Fruit fly (Drosophila melanogaster) whole organism, embryonic: ENCODE results near the gene CG4702.

Source experiments
- ATbp ChIP-seq: fragments of 200-800 bp; sonication (Bioruptor generic); optimal IDR thresholded peaks from 2 replicates; lab custom pipeline; 2017; ENCODE audit warnings: missing biosample characterization, mild to moderate bottlenecking, missing genetic modification characterization, missing genetic modification reagents
- Aef1 ChIP-seq: fragments of 200-800 bp; sonication (Bioruptor generic); IDR thresholded peaks from 3 replicates; pipeline ENCODE4 v1.3.6; 2022; ENCODE audit warnings: missing biosample characterization, missing genetic modification characterization
- Atf-2 ChIP-seq: fragments of 200-800 bp; sonication (Bioruptor generic); optimal IDR thresholded peaks from 2 replicates; lab custom pipeline; 2016; ENCODE audit warnings: missing biosample characterization, missing genetic modification characterization
- CG10654 ChIP-seq: fragments of 200-800 bp; sonication (Bioruptor generic); optimal IDR thresholded peaks from 2 replicates; lab custom pipeline; 2016; ENCODE audit warnings: missing biosample characterization, missing genetic modification characterization
- CG10959 ChIP-seq: fragments of 200-800 bp; sonication (Bioruptor generic); IDR thresholded peaks from 2 replicates; pipeline ENCODE4 v1.3.6; 2022; ENCODE audit warnings: missing biosample characterization, missing genetic modification characterization
- CG12942 ChIP-seq: fragments of 200-800 bp; sonication (Bioruptor generic); optimal IDR thresholded peaks from 3 replicates; lab custom pipeline; 2016; ENCODE audit warnings: missing biosample characterization, missing genetic modification characterization
- CG13624 ChIP-seq: fragments of 200-800 bp; sonication (Bioruptor generic); optimal IDR thresholded peaks from 2 replicates; lab custom pipeline; 2016; ENCODE audit warnings: missing biosample characterization, missing genetic modification characterization
- CG14710 ChIP-seq: fragments of 200-800 bp; sonication (Bioruptor generic); optimal IDR thresholded peaks from 3 replicates; lab custom pipeline; 2019; ENCODE audit warnings: missing biosample characterization, mild to moderate bottlenecking, missing genetic modification characterization, moderate library complexity
- CG15011 ChIP-seq: fragments of 200-800 bp; sonication (Bioruptor generic); optimal IDR thresholded peaks from 3 replicates; lab custom pipeline; 2018; ENCODE audit warnings: missing biosample characterization, mild to moderate bottlenecking, missing genetic modification characterization
- CG16815 ChIP-seq: fragments of 200-800 bp; sonication (Bioruptor generic); optimal IDR thresholded peaks from 3 replicates; lab custom pipeline; 2017; ENCODE audit warnings: missing biosample characterization, mild to moderate bottlenecking, missing genetic modification characterization
- CG32767 ChIP-seq: fragments of 200-800 bp; sonication (Bioruptor generic); IDR thresholded peaks from 2 replicates; pipeline ENCODE4 v1.3.6; 2022; ENCODE audit warnings: missing biosample characterization, missing genetic modification characterization
- CG3847 ChIP-seq: fragments of 200-800 bp; sonication (Bioruptor generic); IDR thresholded peaks from 2 replicates; pipeline ENCODE4 v1.3.6; 2022; ENCODE audit warnings: missing biosample characterization, missing genetic modification characterization
- CG4404 ChIP-seq: fragments of 200-800 bp; sonication (Bioruptor generic); IDR thresholded peaks from 2 replicates; pipeline ENCODE4 v1.3.6; 2022; ENCODE audit warnings: missing biosample characterization, missing genetic modification characterization
- CG4730 ChIP-seq: fragments of 200-800 bp; sonication (Bioruptor generic); IDR thresholded peaks from 2 replicates; pipeline ENCODE4 v1.3.6; 2022; ENCODE audit warnings: missing biosample characterization, missing genetic modification characterization
- CG7556 ChIP-seq: fragments of 200-800 bp; sonication (Bioruptor generic); optimal IDR thresholded peaks from 2 replicates; lab custom pipeline; 2017; ENCODE audit warnings: missing biosample characterization, mild to moderate bottlenecking, missing genetic modification characterization
- CG8388 ChIP-seq: fragments of 200-800 bp; sonication (Bioruptor generic); optimal IDR thresholded peaks from 2 replicates; lab custom pipeline; 2019; ENCODE audit warnings: missing biosample characterization, mild to moderate bottlenecking, missing genetic modification characterization, moderate library complexity
- CG9437 ChIP-seq: fragments of 200-800 bp; sonication (Bioruptor generic); optimal IDR thresholded peaks from 2 replicates; lab custom pipeline; 2018; ENCODE audit warnings: missing biosample characterization, mild to moderate bottlenecking, missing genetic modification characterization
- CG9817 ChIP-seq: fragments of 200-800 bp; sonication (Bioruptor generic); optimal IDR thresholded peaks from 2 replicates; lab custom pipeline; 2018; ENCODE audit warnings: missing biosample characterization, mild to moderate bottlenecking, missing genetic modification characterization, moderate library complexity
- CHES-1-like ChIP-seq: fragments of 200-800 bp; sonication (Bioruptor generic); optimal IDR thresholded peaks from 2 replicates; lab custom pipeline; 2016; ENCODE audit warnings: missing biosample characterization, missing genetic modification characterization
- Dek ChIP-seq: fragments of 200-800 bp; sonication (Bioruptor generic); optimal IDR thresholded peaks from 3 replicates; lab custom pipeline; 2019; ENCODE audit warnings: missing biosample characterization, mild to moderate bottlenecking, missing genetic modification characterization, moderate library complexity
- Gug ChIP-seq: fragments of 200-800 bp; sonication (Bioruptor generic); IDR thresholded peaks from 4 replicates; pipeline ENCODE4 v1.3.6; 2022; ENCODE audit warnings: missing biosample characterization, missing genetic modification characterization
- HmgD ChIP-seq: fragments of 200-800 bp; sonication (Bioruptor generic); optimal IDR thresholded peaks from 3 replicates; lab custom pipeline; 2016; ENCODE audit warnings: missing biosample characterization, missing genetic modification characterization
- Hr51 ChIP-seq, 2 experiments: fragments of 200-800 bp; sonication (Bioruptor generic); optimal IDR thresholded peaks; 2 replicates in 1 of 2; 3 replicates in 1 of 2; lab custom pipeline; 2016 to 2018; ENCODE audit warnings: missing biosample characterization in 2 of 2, missing genetic modification characterization in 2 of 2, mild to moderate bottlenecking in 1 of 2, moderate library complexity in 1 of 2
- Hsf ChIP-seq: fragments of 200-800 bp; sonication (Bioruptor generic); optimal IDR thresholded peaks from 3 replicates; lab custom pipeline; 2016; ENCODE audit warnings: missing biosample characterization, missing genetic modification characterization
- MESR4 ChIP-seq: fragments of 200-800 bp; sonication (Bioruptor generic); optimal IDR thresholded peaks from 2 replicates; lab custom pipeline; 2018; ENCODE audit warnings: missing biosample characterization, mild to moderate bottlenecking, missing genetic modification characterization, moderate library complexity
- NC2β ChIP-seq: fragments of 200-800 bp; sonication (Bioruptor generic); optimal IDR thresholded peaks from 2 replicates; lab custom pipeline; 2016; ENCODE audit warnings: missing biosample characterization, missing genetic modification characterization
- Ravus ChIP-seq: fragments of 200-800 bp; sonication (Bioruptor generic); IDR thresholded peaks from 2 replicates; pipeline ENCODE4 v1.3.6; 2022; ENCODE audit warnings: missing biosample characterization, missing genetic modification characterization
- Usf ChIP-seq: fragments of 200-800 bp; sonication (Bioruptor generic); optimal IDR thresholded peaks from 2 replicates; lab custom pipeline; 2017; ENCODE audit warnings: missing genotype, missing biosample characterization, missing genetic modification characterization
- ab ChIP-seq: fragments of 200-800 bp; sonication (Bioruptor generic); optimal IDR thresholded peaks from 2 replicates; lab custom pipeline; 2016; ENCODE audit warnings: missing biosample characterization, missing genetic modification characterization
- ase ChIP-seq: fragments of 200-800 bp; sonication (Bioruptor generic); IDR thresholded peaks from 3 replicates; pipeline ENCODE4 v1.3.6; 2022; ENCODE audit warnings: missing biosample characterization, missing genetic modification characterization
- btn ChIP-seq: fragments of 200-800 bp; sonication (Bioruptor generic); optimal IDR thresholded peaks from 2 replicates; lab custom pipeline; 2016; ENCODE audit warnings: missing biosample characterization, missing genetic modification characterization
- ci ChIP-seq: fragments of 200-800 bp; sonication (Bioruptor generic); IDR thresholded peaks from 3 replicates; pipeline ENCODE4 v1.3.6; 2022; ENCODE audit warnings: missing biosample characterization, missing genetic modification characterization
- danr ChIP-seq: fragments of 200-800 bp; sonication (Bioruptor generic); IDR thresholded peaks from 2 replicates; pipeline ENCODE4 v1.3.6; 2022; ENCODE audit warnings: missing biosample characterization, missing genetic modification characterization
- fd3F ChIP-seq: fragments of 200-800 bp; sonication (Bioruptor generic); optimal IDR thresholded peaks from 2 replicates; lab custom pipeline; 2018; ENCODE audit warnings: missing biosample characterization, mild to moderate bottlenecking, missing genetic modification characterization, moderate library complexity
- fru ChIP-seq: fragments of >200 bp; optimal IDR thresholded peaks from 2 replicates; lab custom pipeline; 2017
- gce ChIP-seq: fragments of 200-800 bp; sonication (Bioruptor generic); IDR thresholded peaks from 3 replicates; pipeline ENCODE4 v1.3.6; 2022; ENCODE audit warnings: missing biosample characterization, missing genetic modification characterization
- gro ChIP-seq: fragments of 200-800 bp; sonication (Bioruptor generic); optimal IDR thresholded peaks from 2 replicates; lab custom pipeline; 2016; ENCODE audit warnings: missing biosample characterization, missing genetic modification characterization
- hkb ChIP-seq, 2 experiments: fragments of 200-800 bp in 1 of 2; fragments of >200 bp in 1 of 2; sonication (Bioruptor generic) in 1 of 2; IDR thresholded peaks in 1 of 2; optimal IDR thresholded peaks in 1 of 2; 2 replicates each; pipeline versions ENCODE4 v1.3.6 to Lab custom; 2017 to 2022; ENCODE audit warnings: missing biosample characterization in 1 of 2, missing genetic modification characterization in 1 of 2
- jumu ChIP-seq: fragments of 200-800 bp; sonication (Bioruptor generic); optimal IDR thresholded peaks from 3 replicates; lab custom pipeline; 2016; ENCODE audit warnings: missing biosample characterization, missing genetic modification characterization
- lab ChIP-seq: fragments of 200-800 bp; sonication (Bioruptor generic); optimal IDR thresholded peaks from 3 replicates; lab custom pipeline; 2017; ENCODE audit warnings: missing biosample characterization, missing genetic modification characterization, mild to moderate bottlenecking, moderate library complexity, missing genetic modification reagents
- nau ChIP-seq: fragments of 200-800 bp; sonication (Bioruptor generic); optimal IDR thresholded peaks from 3 replicates; lab custom pipeline; 2017; ENCODE audit warnings: missing biosample characterization, mild to moderate bottlenecking, missing genetic modification characterization, missing genetic modification reagents
- otp ChIP-seq: fragments of 200-800 bp; sonication (Bioruptor generic); IDR thresholded peaks from 3 replicates; pipeline ENCODE4, ENCODE4 v1.3.6; 2022; ENCODE audit warnings: missing biosample characterization, missing genetic modification characterization
- peb ChIP-seq: fragments of 200-800 bp; sonication (Bioruptor generic); IDR thresholded peaks from 2 replicates; pipeline ENCODE4 v1.3.6; 2022; ENCODE audit warnings: missing biosample characterization, missing genetic modification characterization
- pita ChIP-seq: fragments of 200-800 bp; sonication (Bioruptor generic); optimal IDR thresholded peaks from 2 replicates; lab custom pipeline; 2017; ENCODE audit warnings: missing biosample characterization, mild to moderate bottlenecking, missing genetic modification characterization
- ranshi ChIP-seq: fragments of 200-800 bp; sonication (Bioruptor generic); IDR thresholded peaks from 2 replicates; pipeline ENCODE4 v1.3.6; 2022; ENCODE audit warnings: missing biosample characterization, missing genetic modification characterization
- ro ChIP-seq: fragments of 200-800 bp; sonication (Bioruptor generic); IDR thresholded peaks from 2 replicates; pipeline ENCODE4 v1.3.6; 2022; ENCODE audit warnings: missing biosample characterization, missing genetic modification characterization
- run ChIP-seq: fragments of 200-800 bp; sonication (Bioruptor generic); optimal IDR thresholded peaks from 3 replicates; lab custom pipeline; 2018; ENCODE audit warnings: missing biosample characterization, mild to moderate bottlenecking, missing genetic modification characterization
- ssp ChIP-seq: fragments of 200-800 bp; sonication (Bioruptor generic); IDR thresholded peaks from 2 replicates; pipeline ENCODE4 v1.3.6; 2022; ENCODE audit warnings: missing biosample characterization, missing genetic modification characterization
- vnd ChIP-seq: fragments of 200-800 bp; sonication (Bioruptor generic); IDR thresholded peaks from 3 replicates; pipeline ENCODE4 v1.3.6; 2022; ENCODE audit warnings: missing biosample characterization, missing genetic modification characterization; ENCODE audit not compliant: partially characterized antibody
- wor ChIP-seq: fragments of 200-800 bp; sonication (Bioruptor generic); IDR thresholded peaks from 2 replicates; pipeline ENCODE4 v1.3.6; 2022; ENCODE audit warnings: missing biosample characterization, missing genetic modification characterization
- zf30C ChIP-seq: fragments of 200-800 bp; sonication (Bioruptor generic); optimal IDR thresholded peaks from 3 replicates; lab custom pipeline; 2018; ENCODE audit warnings: missing biosample characterization, mild to moderate bottlenecking, missing genetic modification characterization

Gene CG4702

dm6 chr3R:12078961-12079360 is 49.0 kb downstream of the CG4702 start:
- TF ChIP-seq Hr51 (GFP tag; optimal IDR thresholded peaks at IDR 0.05; lab: Kevin White, UChicago) (peak in 1 of 2 experiments; percentile 82), CG3847 (peak; percentile 66), CG32767 (peak; percentile 40; the same call in 1 of the 2 replicates), Atf-2 (GFP tag; lab: Kevin White, UChicago) (no peak), ATbp (GFP tag; lab: Kevin White, UChicago) (peak; percentile 79), danr (peak; percentile 14; the same call in 1 of the 2 replicates), CG10654 (GFP tag; lab: Kevin White, UChicago) (peak; percentile 48), gce (GFP tag; lab: Robert Waterston, UW) (peak; percentile 71; the same call in 2 of the 3 replicates), MESR4 (GFP tag; lab: Kevin White, UChicago) (no peak), CG9437 (GFP tag; lab: Kevin White, UChicago) (peak; percentile 41), zf30C (GFP tag; lab: Kevin White, UChicago) (no peak), lab (GFP tag; lab: Kevin White, UChicago) (peak; percentile 93), otp (GFP tag; lab: Robert Waterston, UW) (peak; percentile 69; the same call in 2 of the 3 replicates), btn (GFP tag; lab: Kevin White, UChicago) (no peak), CG10959 (GFP tag; lab: Robert Waterston, UW) (no peak), CHES-1-like (GFP tag; lab: Kevin White, UChicago) (no peak), Aef1 (peak; percentile 87), CG12942 (GFP tag; lab: Kevin White, UChicago) (peak; percentile 60), CG4404 (peak; percentile 45; the same call in 1 of the 2 replicates), peb (GFP tag; lab: Robert Waterston, UW) (peak; percentile 46; the same call in 1 of the 2 replicates), ase (GFP tag; lab: Robert Waterston, UW) (peak; percentile 76), NC2β (GFP tag; lab: Kevin White, UChicago) (no peak), CG9817 (tag; lab: Kevin White, UChicago) (peak; percentile 78), gro (GFP tag; lab: Kevin White, UChicago) (no peak), CG15011 (GFP tag; lab: Kevin White, UChicago) (peak; percentile 57), CG16815 (GFP tag; lab: Kevin White, UChicago) (peak; percentile 42), Hsf (GFP tag; lab: Kevin White, UChicago) (no peak), ab (GFP tag; lab: Kevin White, UChicago) (no peak), Dek (tag; lab: Kevin White, UChicago) (no peak), Usf (GFP tag; lab: Kevin White, UChicago) (no peak), CG8388 (peak; percentile 69), ranshi (GFP tag; lab: Robert Waterston, UW) (peak; percentile 87), run (peak; percentile 54), vnd (GFP tag; lab: Robert Waterston, UW) (no peak), pita (no peak), ci (GFP tag; lab: Robert Waterston, UW) (peak; percentile 91), jumu (no peak), Gug (GFP tag; lab: Robert Waterston, UW) (peak; percentile 49; the same call in 3 of the 4 replicates), Ravus (GFP tag; lab: Robert Waterston, UW) (peak; percentile 40; the same call in 1 of the 2 replicates), wor (GFP tag; lab: Robert Waterston, UW) (peak; percentile 62), fd3F (GFP tag; lab: Kevin White, UChicago) (peak; percentile 60), nau (peak; percentile 36), CG14710 (tag; lab: Kevin White, UChicago) (no peak), hkb (optimal IDR thresholded peaks at IDR 0.05; lab: Kevin White, UChicago) (no peak), hkb (GFP tag; IDR thresholded peaks at IDR 0.05; lab: Robert Waterston, UW) (peak; percentile 90), fru (no peak), ro (0 out of 2 replicates have a peak, but pooled peaks have one; percentile 34), CG7556 (GFP tag; lab: Kevin White, UChicago) (no peak), HmgD (GFP tag; lab: Kevin White, UChicago) (no peak), ssp (GFP tag; lab: Robert Waterston, UW) (peak; percentile 64), CG4730 (GFP tag; lab: Robert Waterston, UW) (peak; percentile 60), CG13624 (GFP tag; lab: Kevin White, UChicago) (no peak)
